Fruit fly (Drosophila melanogaster): Measurements from ENCODE around the gene CG1909.

DNA sequence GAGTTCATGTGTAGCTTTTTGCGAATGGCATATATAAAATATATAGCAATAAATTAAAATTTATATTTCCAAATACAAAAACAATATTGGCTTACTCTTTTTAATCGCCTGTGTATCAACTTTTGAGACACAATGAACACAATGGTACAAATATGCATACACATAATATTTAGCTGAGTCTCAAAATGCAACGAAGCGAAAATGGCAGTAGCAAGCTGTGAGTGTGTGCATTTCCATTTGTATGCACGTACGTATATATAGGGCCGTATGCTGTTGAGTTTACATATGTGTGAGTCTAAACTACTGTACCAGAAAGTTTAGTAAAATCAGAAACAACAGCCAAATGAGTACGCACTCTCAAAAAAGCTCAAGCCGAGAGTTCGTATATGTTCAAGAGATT lies 28.1 kb upstream of the CG1909 start:
- TF ChIP-seq psq (optimal IDR thresholded peaks at IDR 0.05) (no peak), Dll (optimal IDR thresholded peaks at IDR 0.05) (no peak)
